Fruit fly (Drosophila melanogaster) whole organism, adult: ENCODE measurements around the gene CG13010.

ENCODE experiments used
- CG11617 ChIP-seq: fragments of 200-800 bp; sonication (Bioruptor generic); optimal IDR thresholded peaks from 2 replicates; lab custom pipeline; 2017; ENCODE audit warnings: mild to moderate bottlenecking, missing biosample characterization, missing genetic modification reagents, missing genetic modification characterization
- CG12768 ChIP-seq: fragments of 200-800 bp; sonication (Bioruptor generic); optimal IDR thresholded peaks from 2 replicates; lab custom pipeline; 2017; ENCODE audit warnings: missing biosample characterization, missing genetic modification characterization, mild to moderate bottlenecking, moderate library complexity, missing genetic modification reagents
- CG1620 ChIP-seq: fragments of 200-800 bp; sonication (Bioruptor generic); optimal IDR thresholded peaks from 2 replicates; lab custom pipeline; 2016; ENCODE audit warnings: missing biosample characterization, missing genetic modification characterization
- CG5204 ChIP-seq: fragments of 200-800 bp; sonication (Bioruptor generic); optimal IDR thresholded peaks from 2 replicates; lab custom pipeline; 2016; ENCODE audit warnings: missing biosample characterization, missing genetic modification characterization
- CG7045 ChIP-seq: fragments of 200-800 bp; sonication (Bioruptor generic); optimal IDR thresholded peaks from 2 replicates; lab custom pipeline; 2017; ENCODE audit warnings: missing biosample characterization, mild to moderate bottlenecking, missing genetic modification characterization
- CG7101 ChIP-seq: fragments of 200-800 bp; sonication (Bioruptor generic); optimal IDR thresholded peaks from 2 replicates; lab custom pipeline; 2018; ENCODE audit warnings: missing biosample characterization, mild to moderate bottlenecking, missing genetic modification characterization, moderate library complexity
- Crg-1 ChIP-seq: fragments of 200-800 bp; sonication (Bioruptor generic); optimal IDR thresholded peaks from 2 replicates; lab custom pipeline; 2016; ENCODE audit warnings: missing biosample characterization, missing genetic modification characterization
- Hr96 ChIP-seq: fragments of 200-800 bp; sonication (Bioruptor generic); optimal IDR thresholded peaks from 2 replicates; lab custom pipeline; 2016; ENCODE audit warnings: missing biosample characterization, missing genetic modification characterization
- Mnt ChIP-seq: fragments of 200-800 bp; sonication (Bioruptor generic); optimal IDR thresholded peaks from 2 replicates; lab custom pipeline; 2016; ENCODE audit warnings: missing biosample characterization, mild to moderate bottlenecking, missing genetic modification characterization
- bab1 ChIP-seq: fragments of 200-800 bp; sonication (Bioruptor generic); optimal IDR thresholded peaks from 3 replicates; lab custom pipeline; 2019; ENCODE audit warnings: missing biosample characterization, mild to moderate bottlenecking, missing genetic modification characterization, moderate library complexity
- cic ChIP-seq: fragments of 200-800 bp; sonication (Bioruptor generic); optimal IDR thresholded peaks from 2 replicates; lab custom pipeline; 2017; ENCODE audit warnings: missing biosample characterization, mild to moderate bottlenecking, missing genetic modification characterization, moderate library complexity
- cnc ChIP-seq, 2 experiments: fragments of >200 bp; optimal IDR thresholded peaks; 2 replicates each; lab custom pipeline; 2017
- kay ChIP-seq: fragments of 200-800 bp; sonication (Bioruptor generic); peaks from one replicate; lab custom pipeline; 2016; ENCODE audit warnings: missing biosample characterization, missing genetic modification characterization, borderline replicate concordance

Gene CG13010

dm6 chrX:16632135-16632534, 46.6 kb downstream of the CG13010 start, which contains the start of gene CG9777:
CG9777 (minus strand) TSS chrX:16632235.
- no peak for TF ChIP-seq CG12768 (GFP tag; lab: Kevin White, UChicago)
- no peak for TF ChIP-seq CG7101
- TF ChIP-seq CG1620 = no peak
- TF ChIP-seq bab1 (GFP tag; lab: Kevin White, UChicago) = no peak
- no peak for TF ChIP-seq CG11617 (GFP tag; lab: Kevin White, UChicago)
- TF ChIP-seq CG5204 (GFP tag; lab: Kevin White, UChicago) = no peak
- no peak for TF ChIP-seq Mnt (GFP tag; lab: Kevin White, UChicago)
- TF ChIP-seq Crg-1 (GFP tag; lab: Kevin White, UChicago) = no peak
- TF ChIP-seq cnc (optimal IDR thresholded peaks at IDR 0.05; lab: Kevin White, UChicago) = no peak
- TF ChIP-seq cic (GFP tag; lab: Kevin White, UChicago) = no peak
- TF ChIP-seq kay (GFP tag; lab: Kevin White, UChicago) = no peak
- TF ChIP-seq CG7045 (GFP tag; lab: Kevin White, UChicago) = no peak
- TF ChIP-seq Hr96 (GFP tag; lab: Kevin White, UChicago) = no peak
